In the genomic region with DNA sequence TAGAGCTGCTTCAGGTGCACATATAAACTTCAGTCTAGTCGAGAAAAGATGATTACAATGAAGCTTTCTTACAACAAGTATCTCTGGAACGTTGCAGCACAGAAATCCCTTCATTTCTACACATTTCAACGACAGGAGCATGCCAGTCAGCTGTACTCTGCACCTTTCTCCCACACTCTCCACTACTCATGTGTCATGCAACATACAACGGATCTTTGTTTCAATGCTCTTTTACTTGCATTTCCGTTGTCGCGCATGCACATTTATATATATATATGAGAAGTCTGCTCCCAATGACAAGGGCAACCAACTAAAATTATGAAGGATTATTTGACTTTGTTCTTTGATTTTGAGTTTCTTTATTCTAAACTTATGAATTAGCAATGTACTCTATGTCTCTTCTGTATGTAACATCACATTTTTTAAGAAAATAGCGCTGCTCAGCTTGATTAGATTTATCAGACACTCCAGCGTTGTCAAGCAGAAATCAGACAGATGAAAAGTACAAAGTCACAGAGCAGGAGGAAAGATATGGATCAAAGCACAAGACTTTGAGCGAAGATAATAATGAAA, we compare ENCODE assay signal across 4 worm cellular contexts.
TF ChIP-seq lines count a peak whose summit lies in the region.

No protein-coding gene starts in this region.

TF ChIP-seq in whole organism, L1 larva, 84 proteins besides CTCF, POLR2A, EP300 and RAD21 (continues in another document):
- TF ChIP-seq nhr-47 (tag; optimal IDR thresholded peaks at IDR 0.05; lab: Kevin White, UChicago) (peak; percentile 48), blmp-1 (tag; optimal IDR thresholded peaks at IDR 0.05; lab: Kevin White, UChicago) (no peak), irx-1 (tag; optimal IDR thresholded peaks at IDR 0.05; lab: Kevin White, UChicago) (no peak), mep-1 (tag; optimal IDR thresholded peaks at IDR 0.05; lab: Kevin White, UChicago) (peak; percentile 11), swsn-7 (tag; optimal IDR thresholded peaks at IDR 0.05; lab: Kevin White, UChicago) (peak; percentile 7), ces-1 (GFP tag; optimal IDR thresholded peaks at IDR 0.05; lab: Kevin White, UChicago) (no peak), dsc-1 (tag; optimal IDR thresholded peaks at IDR 0.05; lab: Kevin White, UChicago) (peak; percentile 45), egl-13 (tag; optimal IDR thresholded peaks at IDR 0.05; lab: Kevin White, UChicago) (peak; percentile 3), lin-14 (GFP tag; optimal IDR thresholded peaks at IDR 0.05; lab: Kevin White, UChicago) (peak; percentile 54), nhr-19 (GFP tag; conservative IDR thresholded peaks at IDR 0.05; lab: Robert Waterston, UW) (0 out of 2 replicates have a peak, but pooled peaks have one; percentile 12), rnt-1 (tag; optimal IDR thresholded peaks at IDR 0.05; lab: Kevin White, UChicago) (no peak), ceh-90 (tag; optimal IDR thresholded peaks at IDR 0.05; lab: Kevin White, UChicago) (peak; percentile 48), sox-4 (tag; optimal IDR thresholded peaks at IDR 0.05; lab: Kevin White, UChicago) (peak; percentile 23), nhr-76 (tag; optimal IDR thresholded peaks at IDR 0.05; lab: Kevin White, UChicago) (no peak), pax-3 (tag; optimal IDR thresholded peaks at IDR 0.05; lab: Kevin White, UChicago) (no peak), fkh-10 (GFP tag; optimal IDR thresholded peaks at IDR 0.05; lab: Kevin White, UChicago) (peak; percentile 1), sptf-1 (tag; optimal IDR thresholded peaks at IDR 0.05; lab: Kevin White, UChicago) (no peak), ztf-11 (tag; optimal IDR thresholded peaks at IDR 0.05; lab: Kevin White, UChicago) (no peak), lsy-2 (tag; optimal IDR thresholded peaks at IDR 0.05; lab: Kevin White, UChicago) (peak in 1 of 2 experiments; percentile 1), mab-9 (GFP tag; IDR thresholded peaks at IDR 0.05; lab: Robert Waterston, UW) (no peak), nhr-20 (tag; optimal IDR thresholded peaks at IDR 0.05; lab: Kevin White, UChicago) (peak; percentile 15)

TF ChIP-seq in whole organism, L2 larva, 48 proteins besides CTCF, POLR2A, EP300 and RAD21:
- TF ChIP-seq sem-4 (tag; optimal IDR thresholded peaks at IDR 0.05; lab: Kevin White, UChicago) (no peak), egl-27 (tag; optimal IDR thresholded peaks at IDR 0.05; lab: Kevin White, UChicago) (no peak), ZK546.5 (tag; optimal IDR thresholded peaks at IDR 0.05; lab: Kevin White, UChicago) (no peak), nhr-25 (tag; optimal IDR thresholded peaks at IDR 0.05; lab: Kevin White, UChicago) (no peak), elt-1 (tag; optimal IDR thresholded peaks at IDR 0.05; lab: Kevin White, UChicago) (no peak), lsy-2 (tag; optimal IDR thresholded peaks at IDR 0.05; lab: Kevin White, UChicago) (peak in 1 of 2 experiments; percentile 11), ztf-11 (tag; optimal IDR thresholded peaks at IDR 0.05; lab: Kevin White, UChicago) (no peak), lin-39 (tag; optimal IDR thresholded peaks at IDR 0.05; lab: Kevin White, UChicago) (no peak), sma-9 (GFP tag; optimal IDR thresholded peaks at IDR 0.05; lab: Kevin White, UChicago) (peak; percentile 16), sma-9 (tag; optimal IDR thresholded peaks at IDR 0.05; lab: Kevin White, UChicago) (no peak), nhr-10 (tag; optimal IDR thresholded peaks at IDR 0.05; lab: Kevin White, UChicago) (no peak), ceh-16 (tag; optimal IDR thresholded peaks at IDR 0.05; lab: Kevin White, UChicago) (no peak), mdl-1 (tag; optimal IDR thresholded peaks at IDR 0.05; lab: Kevin White, UChicago) (no peak), elt-3 (tag; optimal IDR thresholded peaks at IDR 0.05; lab: Kevin White, UChicago) (no peak), nhr-237 (tag; optimal IDR thresholded peaks at IDR 0.05; lab: Kevin White, UChicago) (no peak), peb-1 (tag; optimal IDR thresholded peaks at IDR 0.05; lab: Kevin White, UChicago) (no peak), lin-13 (GFP tag; optimal IDR thresholded peaks at IDR 0.05; lab: Kevin White, UChicago) (no peak)

TF ChIP-seq in whole organism, L4 larva, 104 proteins besides CTCF, POLR2A, EP300 and RAD21:
- no peak for TF ChIP-seq ceh-28 (tag; optimal IDR thresholded peaks at IDR 0.05; lab: Kevin White, UChicago)
- TF ChIP-seq lsy-2 (tag; optimal IDR thresholded peaks at IDR 0.05; lab: Kevin White, UChicago): no peak
- no peak for TF ChIP-seq Y48G9A.11 (GFP tag; IDR thresholded peaks at IDR 0.05; lab: Robert Waterston, UW)
- peak in 1 of 2 experiments; percentile 94 for TF ChIP-seq unc-62 (GFP tag; optimal IDR thresholded peaks at IDR 0.05 in 1 of 2; lab: Kevin White, UChicago)
- TF ChIP-seq unc-62 (tag; optimal IDR thresholded peaks at IDR 0.05; lab: Kevin White, UChicago): no peak
- peak; percentile 14 for TF ChIP-seq hlh-30 (tag; optimal IDR thresholded peaks at IDR 0.05; lab: Kevin White, UChicago; ENCODE audit: insufficient read depth)

TF ChIP-seq in whole organism, mixed stage, embryonic, 35 proteins besides CTCF, POLR2A, EP300 and RAD21:
- no peak for TF ChIP-seq unc-120 (tag; optimal IDR thresholded peaks at IDR 0.05; lab: Kevin White, UChicago; ENCODE audit: poor library complexity, severe bottlenecking)
- TF ChIP-seq hlh-1 (tag; optimal IDR thresholded peaks at IDR 0.05; lab: Kevin White, UChicago): peak; percentile 31
